Fruit fly (Drosophila melanogaster): ENCODE results near the gene HipHop.

DNA sequence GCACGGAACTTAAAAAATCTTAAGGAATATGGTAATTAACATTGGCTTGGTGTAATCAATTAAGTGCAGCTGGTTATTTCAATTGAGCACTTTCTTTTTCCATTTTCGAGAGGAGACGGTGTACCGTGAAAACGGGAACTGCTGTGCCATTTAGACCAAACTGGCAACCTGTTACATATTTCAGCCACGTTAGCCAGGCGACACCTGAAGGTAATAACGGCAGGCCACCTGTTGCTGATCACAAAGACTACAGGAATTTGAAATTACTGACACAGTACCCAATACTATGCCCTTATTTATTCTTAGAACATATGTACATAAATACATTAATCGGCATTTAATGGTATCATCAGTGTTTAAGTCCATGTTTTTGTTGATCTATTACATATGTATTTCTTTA is 21.3 kb downstream of the HipHop start:
- TF ChIP-seq CTCF (optimal IDR thresholded peaks at IDR 0.05), result peak; percentile 53 to 61
- TF ChIP-seq CG8478 (optimal IDR thresholded peaks at IDR 0.05), result no peak
